Worm (Caenorhabditis elegans): ENCODE data around the gene nas-29.

ce11 chrII:5109693-5110092 is 32.1 kb downstream of the nas-29 start, which contains the start of gene F09C12.2:
- no peak for TF ChIP-seq zag-1 (tag; optimal IDR thresholded peaks at IDR 0.05)
- TF ChIP-seq ZK546.5 (tag; optimal IDR thresholded peaks at IDR 0.05) = no peak
- TF ChIP-seq R02D3.7 (tag; optimal IDR thresholded peaks at IDR 0.05) = no peak
- no peak for TF ChIP-seq nhr-237 (tag; optimal IDR thresholded peaks at IDR 0.05)
- TF ChIP-seq ama-1 (optimal IDR thresholded peaks at IDR 0.05) = no peak
- TF ChIP-seq lsy-2 (tag; optimal IDR thresholded peaks at IDR 0.05) = no peak
- no peak for TF ChIP-seq nhr-23 (tag; optimal IDR thresholded peaks at IDR 0.05)
- no peak for TF ChIP-seq unc-55 (GFP tag; optimal IDR thresholded peaks at IDR 0.05)
- no peak for TF ChIP-seq gmeb-1 (tag; optimal IDR thresholded peaks at IDR 0.05)
